Worm (Caenorhabditis elegans): ENCODE results near the gene sgt-1.

sgt-1 gene

DNA sequence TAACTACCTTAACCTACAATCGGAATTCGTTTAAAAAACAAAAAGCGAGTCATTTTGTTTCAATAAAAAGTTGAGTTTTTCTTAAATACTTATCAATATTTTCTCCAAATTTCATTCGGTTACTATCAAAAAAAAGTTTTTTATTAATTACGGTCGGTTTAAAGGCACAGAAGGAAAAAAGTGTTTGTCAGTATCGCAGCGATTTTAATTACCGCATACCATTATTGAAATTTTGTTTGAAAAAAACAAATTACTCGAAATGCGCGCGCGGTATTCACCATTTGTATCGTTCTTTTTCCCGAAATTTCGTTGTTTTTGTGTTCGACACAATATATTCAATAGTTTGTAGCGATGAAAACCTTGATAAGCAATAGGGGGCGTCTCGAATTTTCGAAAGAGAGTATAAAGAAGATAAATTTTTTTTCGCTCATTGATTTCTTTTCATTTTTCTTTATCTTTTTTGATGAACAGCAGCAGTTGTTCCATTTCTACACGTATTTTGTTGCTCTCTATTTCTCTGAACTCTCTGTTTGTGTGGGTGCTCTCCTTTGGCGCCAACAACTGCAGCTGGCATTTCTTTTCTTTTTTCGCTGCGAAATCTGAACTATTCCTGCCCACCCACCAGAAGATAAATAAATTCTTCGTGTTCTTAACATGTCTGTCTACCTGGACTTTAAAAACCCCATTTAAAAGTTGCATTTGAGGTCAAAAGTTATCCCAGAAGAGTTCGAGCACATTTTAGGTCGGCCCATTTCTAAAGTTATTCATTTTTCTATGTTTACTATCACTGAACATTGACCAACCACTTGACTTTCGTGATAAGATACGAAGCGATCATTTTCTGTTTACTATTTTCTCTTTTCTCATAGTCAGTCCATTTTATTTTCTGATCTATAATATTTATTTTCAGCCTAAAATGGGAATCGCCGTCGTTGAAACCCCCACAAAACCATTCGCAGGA lies 14.8 kb downstream of the sgt-1 start, which contains the start of gene pgm-1 (continued):
- no peak for TF ChIP-seq lin-54 (GFP tag; optimal IDR thresholded peaks at IDR 0.05)
- TF ChIP-seq K12H6.12 (tag; optimal IDR thresholded peaks at IDR 0.05) = peak; percentile 14
- TF ChIP-seq madf-6 (GFP tag; IDR thresholded peaks at IDR 0.05) = peak; percentile 90
- no peak for TF ChIP-seq F49E8.2 (tag; optimal IDR thresholded peaks at IDR 0.05; ENCODE audit: insufficient read depth)
- TF ChIP-seq ztf-18 (tag; optimal IDR thresholded peaks at IDR 0.05) = no peak
- TF ChIP-seq ceh-79 (tag; optimal IDR thresholded peaks at IDR 0.05) = no peak
- no peak for TF ChIP-seq nhr-90 (tag; optimal IDR thresholded peaks at IDR 0.05)
- TF ChIP-seq bed-1 (GFP tag; IDR thresholded peaks at IDR 0.05) = no peak
- no peak for TF ChIP-seq ama-1 (optimal IDR thresholded peaks at IDR 0.05)
- TF ChIP-seq ama-1 (GFP tag; optimal IDR thresholded peaks at IDR 0.05) = no peak
- TF ChIP-seq fkh-3 (tag; optimal IDR thresholded peaks at IDR 0.05) = no peak
- TF ChIP-seq cebp-1 (GFP tag; IDR thresholded peaks at IDR 0.05) = no peak
- peak; percentile 24 for TF ChIP-seq cebp-1 (tag; optimal IDR thresholded peaks at IDR 0.05)
- TF ChIP-seq dpff-1 (tag; optimal IDR thresholded peaks at IDR 0.05) = no peak
- peak; percentile 73 for TF ChIP-seq xnd-1 (tag; optimal IDR thresholded peaks at IDR 0.05)
- TF ChIP-seq F57A8.1 (GFP tag; optimal IDR thresholded peaks at IDR 0.05) = no peak
- no peak for TF ChIP-seq B0261.1 (tag; optimal IDR thresholded peaks at IDR 0.05)
- no peak for TF ChIP-seq akir-1 (GFP tag; optimal IDR thresholded peaks at IDR 0.05)
- no peak for TF ChIP-seq repo-1 (tag; optimal IDR thresholded peaks at IDR 0.05)
- no peak for TF ChIP-seq pbrm-1 (GFP tag; IDR thresholded peaks at IDR 0.05)
- no peak for TF ChIP-seq nhr-120 (GFP tag; IDR thresholded peaks at IDR 0.05)
- TF ChIP-seq dpl-1 (GFP tag; optimal IDR thresholded peaks at IDR 0.05) = peak; percentile 19
- no peak for TF ChIP-seq rcor-1 (GFP tag; IDR thresholded peaks at IDR 0.05)
- no peak; the same call in 1 of the 2 replicates for TF ChIP-seq egrh-3 (GFP tag; IDR thresholded peaks at IDR 0.05)
- 0 out of 2 replicates have a peak, but pooled peaks have one; percentile 12 for TF ChIP-seq D2030.7 (GFP tag; IDR thresholded peaks at IDR 0.05)
- TF ChIP-seq chd-7 (tag; optimal IDR thresholded peaks at IDR 0.05) = no peak
- TF ChIP-seq efl-1 (GFP tag; optimal IDR thresholded peaks at IDR 0.05) = peak; percentile 74
- TF ChIP-seq lsy-27 (tag; optimal IDR thresholded peaks at IDR 0.05; ENCODE audit: borderline replicate concordance, insufficient read depth) = no peak
- TF ChIP-seq F23B12.7 (tag; optimal IDR thresholded peaks at IDR 0.05; ENCODE audit: insufficient read depth) = no peak
- TF ChIP-seq mxl-1 (tag; optimal IDR thresholded peaks at IDR 0.05) = no peak
- no peak for TF ChIP-seq nfya-2 (GFP tag; IDR thresholded peaks at IDR 0.05)
- TF ChIP-seq die-1 (tag; optimal IDR thresholded peaks at IDR 0.05) = no peak
- TF ChIP-seq madf-8 (GFP tag; conservative IDR thresholded peaks at IDR 0.05) = peak; percentile 74
- no peak for TF ChIP-seq snpc-1.1 (tag; optimal IDR thresholded peaks at IDR 0.05; ENCODE audit: insufficient read depth)
- no peak for TF ChIP-seq ceh-40 (GFP tag; IDR thresholded peaks at IDR 0.05)
- TF ChIP-seq F39B2.1 (GFP tag; IDR thresholded peaks at IDR 0.05) = no peak
- no peak for TF ChIP-seq atf-7 (tag; optimal IDR thresholded peaks at IDR 0.05)
- TF ChIP-seq tlf-1 (GFP tag; optimal IDR thresholded peaks at IDR 0.05) = no peak
- no peak for TF ChIP-seq rec-8 (tag; optimal IDR thresholded peaks at IDR 0.05)
- TF ChIP-seq nfya-1 (tag; optimal IDR thresholded peaks at IDR 0.05; ENCODE audit: borderline replicate concordance, insufficient read depth) = no peak
- TF ChIP-seq hsf-1 (GFP tag; IDR thresholded peaks at IDR 0.05) = peak; percentile 86
- no peak for TF ChIP-seq egl-18 (GFP tag; IDR thresholded peaks at IDR 0.05)
- TF ChIP-seq tbx-9 (tag; optimal IDR thresholded peaks at IDR 0.05; ENCODE audit: borderline replicate concordance) = no peak
- TF ChIP-seq ztf-28 (GFP tag; IDR thresholded peaks at IDR 0.05) = no peak
- no peak for TF ChIP-seq ztf-22 (GFP tag; optimal IDR thresholded peaks at IDR 0.05)
- no peak for TF ChIP-seq K11D2.4 (GFP tag; IDR thresholded peaks at IDR 0.05)
- TF ChIP-seq zfh-2 (GFP tag; conservative IDR thresholded peaks at IDR 0.05) = no peak
